Fruit fly (Drosophila melanogaster) whole organism, adult: ENCODE results near the gene CG8097.

Experiments used
- CG11617 ChIP-seq: fragments of 200-800 bp; sonication (Bioruptor generic); optimal IDR thresholded peaks from 2 replicates; lab custom pipeline; 2017; ENCODE audit warnings: mild to moderate bottlenecking, missing biosample characterization, missing genetic modification reagents, missing genetic modification characterization
- CG12768 ChIP-seq: fragments of 200-800 bp; sonication (Bioruptor generic); optimal IDR thresholded peaks from 2 replicates; lab custom pipeline; 2017; ENCODE audit warnings: missing biosample characterization, missing genetic modification characterization, mild to moderate bottlenecking, moderate library complexity, missing genetic modification reagents
- CG14711 ChIP-seq: fragments of 200-800 bp; sonication (Bioruptor generic); optimal IDR thresholded peaks from 2 replicates; lab custom pipeline; 2018; ENCODE audit warnings: missing biosample characterization, mild to moderate bottlenecking, missing genetic modification characterization, moderate library complexity
- CG1620 ChIP-seq: fragments of 200-800 bp; sonication (Bioruptor generic); optimal IDR thresholded peaks from 2 replicates; lab custom pipeline; 2016; ENCODE audit warnings: missing biosample characterization, missing genetic modification characterization
- CG33017 ChIP-seq: fragments of 200-800 bp; sonication (Bioruptor generic); optimal IDR thresholded peaks from 2 replicates; lab custom pipeline; 2018; ENCODE audit warnings: missing biosample characterization, mild to moderate bottlenecking, missing genetic modification characterization, moderate library complexity
- CG5204 ChIP-seq: fragments of 200-800 bp; sonication (Bioruptor generic); optimal IDR thresholded peaks from 2 replicates; lab custom pipeline; 2016; ENCODE audit warnings: missing biosample characterization, missing genetic modification characterization
- CG7045 ChIP-seq: fragments of 200-800 bp; sonication (Bioruptor generic); optimal IDR thresholded peaks from 2 replicates; lab custom pipeline; 2017; ENCODE audit warnings: missing biosample characterization, mild to moderate bottlenecking, missing genetic modification characterization
- CG7101 ChIP-seq: fragments of 200-800 bp; sonication (Bioruptor generic); optimal IDR thresholded peaks from 2 replicates; lab custom pipeline; 2018; ENCODE audit warnings: missing biosample characterization, mild to moderate bottlenecking, missing genetic modification characterization, moderate library complexity
- Clk ChIP-seq: fragments of 200-800 bp; sonication (Bioruptor generic); optimal IDR thresholded peaks from 2 replicates; lab custom pipeline; 2017; ENCODE audit warnings: missing biosample characterization, missing genetic modification characterization
- Crg-1 ChIP-seq: fragments of 200-800 bp; sonication (Bioruptor generic); optimal IDR thresholded peaks from 2 replicates; lab custom pipeline; 2016; ENCODE audit warnings: missing biosample characterization, missing genetic modification characterization
- Hr96 ChIP-seq: fragments of 200-800 bp; sonication (Bioruptor generic); optimal IDR thresholded peaks from 2 replicates; lab custom pipeline; 2016; ENCODE audit warnings: missing biosample characterization, missing genetic modification characterization
- Mnt ChIP-seq: fragments of 200-800 bp; sonication (Bioruptor generic); optimal IDR thresholded peaks from 2 replicates; lab custom pipeline; 2016; ENCODE audit warnings: missing biosample characterization, mild to moderate bottlenecking, missing genetic modification characterization
- bab1 ChIP-seq: fragments of 200-800 bp; sonication (Bioruptor generic); optimal IDR thresholded peaks from 3 replicates; lab custom pipeline; 2019; ENCODE audit warnings: missing biosample characterization, mild to moderate bottlenecking, missing genetic modification characterization, moderate library complexity
- cic ChIP-seq: fragments of 200-800 bp; sonication (Bioruptor generic); optimal IDR thresholded peaks from 2 replicates; lab custom pipeline; 2017; ENCODE audit warnings: missing biosample characterization, mild to moderate bottlenecking, missing genetic modification characterization, moderate library complexity
- cnc ChIP-seq, 2 experiments: fragments of >200 bp; optimal IDR thresholded peaks; 2 replicates each; lab custom pipeline; 2017
- kay ChIP-seq: fragments of 200-800 bp; sonication (Bioruptor generic); peaks from one replicate; lab custom pipeline; 2016; ENCODE audit warnings: missing biosample characterization, missing genetic modification characterization, borderline replicate concordance
- ovo ChIP-seq: fragments of 200-800 bp; sonication (Bioruptor generic); optimal IDR thresholded peaks from 2 replicates; lab custom pipeline; 2016; ENCODE audit warnings: missing biosample characterization, missing genetic modification characterization
- pad ChIP-seq: fragments of 200-800 bp; sonication (Bioruptor generic); optimal IDR thresholded peaks from 3 replicates; lab custom pipeline; 2017; ENCODE audit warnings: missing biosample characterization, missing genetic modification characterization, mild to moderate bottlenecking, moderate library complexity, missing genetic modification reagents
- tj ChIP-seq: fragments of 200-800 bp; sonication (Bioruptor generic); optimal IDR thresholded peaks from 3 replicates; lab custom pipeline; 2017; ENCODE audit warnings: missing biosample characterization, mild to moderate bottlenecking, missing genetic modification characterization, moderate library complexity
- toe ChIP-seq: fragments of 200-800 bp; sonication (Bioruptor generic); optimal IDR thresholded peaks from 2 replicates; lab custom pipeline; 2016; ENCODE audit warnings: missing biosample characterization, missing genetic modification characterization

CG8097 gene

dm6 chrX:15615426-15615825 lies 32.5 kb downstream of the CG8097 start:
- TF ChIP-seq CG12768 (GFP tag; lab: Kevin White, UChicago) (no peak), Hr96 (GFP tag; lab: Kevin White, UChicago) (peak; percentile 9), Mnt (no peak), CG11617 (GFP tag; lab: Kevin White, UChicago) (no peak), toe (no peak), CG14711 (tag; lab: Kevin White, UChicago) (peak; percentile 50), pad (GFP tag; lab: Kevin White, UChicago) (no peak), cnc (optimal IDR thresholded peaks at IDR 0.05; lab: Kevin White, UChicago) (no peak), CG1620 (GFP tag; lab: Kevin White, UChicago) (no peak), CG33017 (tag; lab: Kevin White, UChicago) (no peak), CG7045 (no peak), bab1 (GFP tag; lab: Kevin White, UChicago) (peak; percentile 3)

- TF ChIP-seq cnc (optimal IDR thresholded peaks at IDR 0.05; lab: Kevin White, UChicago) (no peak), Mnt (no peak), bab1 (GFP tag; lab: Kevin White, UChicago) (no peak), tj (GFP tag; lab: Kevin White, UChicago) (no peak), CG7045 (no peak)
These were observed 33.1 kb downstream of the CG8097 start for dm6 chrX:15616018-15616417.

- TF ChIP-seq Hr96 (GFP tag; lab: Kevin White, UChicago) (no peak), CG7045 (no peak), CG7101 (tag; lab: Kevin White, UChicago) (no peak), cic (GFP tag; lab: Kevin White, UChicago) (no peak), pad (GFP tag; lab: Kevin White, UChicago) (no peak), toe (no peak), Crg-1 (GFP tag; lab: Kevin White, UChicago) (no peak), CG14711 (tag; lab: Kevin White, UChicago) (no peak), Mnt (no peak), cnc (optimal IDR thresholded peaks at IDR 0.05; lab: Kevin White, UChicago) (no peak), CG11617 (GFP tag; lab: Kevin White, UChicago) (no peak), kay (GFP tag; lab: Kevin White, UChicago) (no peak), tj (GFP tag; lab: Kevin White, UChicago) (no peak), bab1 (GFP tag; lab: Kevin White, UChicago) (no peak), Clk (no peak), CG1620 (GFP tag; lab: Kevin White, UChicago) (no peak)
These were observed 33.6 kb downstream of the CG8097 start for dm6 chrX:15616532-15616931.

DNA sequence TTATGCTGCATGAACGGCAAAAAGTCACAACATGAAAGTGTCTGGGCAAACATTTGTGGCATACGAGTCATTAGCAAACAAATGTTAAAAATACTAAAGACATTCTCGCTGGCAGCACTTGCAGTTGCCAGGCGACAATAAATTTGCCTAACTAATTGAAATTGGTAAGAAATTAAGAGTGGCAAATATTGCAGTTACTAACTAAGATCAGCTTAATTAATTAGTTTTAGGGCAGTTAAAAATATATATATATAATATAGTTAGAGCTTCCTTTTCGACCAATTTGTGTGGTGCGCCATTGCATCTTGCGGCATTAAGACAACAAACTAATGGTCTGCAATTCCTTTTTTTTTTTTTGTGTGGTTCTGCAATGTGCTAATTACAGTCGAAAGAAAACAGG lies 35.0 kb downstream of the CG8097 start:
- TF ChIP-seq CG12768 (GFP tag; lab: Kevin White, UChicago) (no peak), bab1 (GFP tag; lab: Kevin White, UChicago) (no peak), cic (GFP tag; lab: Kevin White, UChicago) (no peak), Clk (no peak), ovo (GFP tag; lab: Kevin White, UChicago) (no peak), CG7045 (no peak), pad (GFP tag; lab: Kevin White, UChicago) (no peak), Crg-1 (GFP tag; lab: Kevin White, UChicago) (no peak), CG11617 (GFP tag; lab: Kevin White, UChicago) (no peak), CG7101 (tag; lab: Kevin White, UChicago) (no peak), toe (no peak), Mnt (no peak)

dm6 chrX:15618953-15619630 lies 36.1 kb downstream of the CG8097 start:
- TF ChIP-seq Clk: no peak
- TF ChIP-seq Mnt: no peak
- TF ChIP-seq CG33017 (tag; lab: Kevin White, UChicago): no peak
- TF ChIP-seq kay (GFP tag; lab: Kevin White, UChicago): no peak
- TF ChIP-seq Crg-1 (GFP tag; lab: Kevin White, UChicago): no peak
- TF ChIP-seq toe: no peak
- no peak for TF ChIP-seq CG1620 (GFP tag; lab: Kevin White, UChicago)
- no peak for TF ChIP-seq tj (GFP tag; lab: Kevin White, UChicago)

dm6 chrX:15619631-15619960 lies 36.6 kb downstream of the CG8097 start:
- TF ChIP-seq tj (GFP tag; lab: Kevin White, UChicago) (no peak), Clk (no peak), CG5204 (GFP tag; lab: Kevin White, UChicago) (no peak), pad (GFP tag; lab: Kevin White, UChicago) (no peak)

- no peak for TF ChIP-seq Mnt
- TF ChIP-seq ovo (GFP tag; lab: Kevin White, UChicago): no peak
- TF ChIP-seq CG14711 (tag; lab: Kevin White, UChicago): no peak
- peak; percentile 20 for TF ChIP-seq kay (GFP tag; lab: Kevin White, UChicago)
These were observed 37.7 kb downstream of the CG8097 start for dm6 chrX:15620439-15621227.
